Worm (Caenorhabditis elegans) whole organism, L3 larva: ENCODE results near the gene fbxb-17.

Source experiments
- R02D3.7 ChIP-seq: fragments of 150-350 bp; optimal IDR thresholded peaks from 2 replicates; lab custom pipeline; 2014; ENCODE audit warnings: missing biosample characterization, missing genetic modification characterization
- aly-2 ChIP-seq: fragments of 150-350 bp; optimal IDR thresholded peaks from 2 replicates; lab custom pipeline; 2014; ENCODE audit warnings: missing biosample characterization, missing genetic modification characterization
- ama-1 ChIP-seq: fragments of 150-350 bp; optimal IDR thresholded peaks from 2 replicates; lab custom pipeline; 2018
- ceh-16 ChIP-seq: sonication (generic microtip); optimal IDR thresholded peaks from 2 replicates; lab custom pipeline; 2017; ENCODE audit warnings: missing biosample characterization, missing genetic modification characterization
- ceh-82 ChIP-seq: fragments of 150-350 bp; optimal IDR thresholded peaks from 2 replicates; lab custom pipeline; 2014; ENCODE audit warnings: missing biosample characterization, missing genetic modification characterization
- daf-12 ChIP-seq: fragments of 150-350 bp; optimal IDR thresholded peaks from 2 replicates; lab custom pipeline; 2014; ENCODE audit warnings: missing biosample characterization, missing genetic modification reagents, missing genetic modification characterization
- elt-2 ChIP-seq: sonication (generic microtip); optimal IDR thresholded peaks from 2 replicates; lab custom pipeline; 2016; ENCODE audit warnings: missing genetic modification reagents, mild to moderate bottlenecking, missing genetic modification characterization, missing compliant biosample characterization
- eor-1 ChIP-seq, 2 experiments: fragments of 150-350 bp; optimal IDR thresholded peaks; 2 replicates each; lab custom pipeline; 2014 to 2018; ENCODE audit warnings: missing biosample characterization in 2 of 2, missing genetic modification characterization in 2 of 2
- fkh-10 ChIP-seq: sonication (generic microtip); optimal IDR thresholded peaks from 2 replicates; lab custom pipeline; 2017; ENCODE audit warnings: missing biosample characterization, missing genetic modification reagents, missing genetic modification characterization
- fkh-2 ChIP-seq: fragments of 150-350 bp; optimal IDR thresholded peaks from 2 replicates; lab custom pipeline; 2014; ENCODE audit warnings: missing biosample characterization, missing genetic modification reagents, missing genetic modification characterization
- jun-1 ChIP-seq: fragments of 150-350 bp; optimal IDR thresholded peaks from 2 replicates; lab custom pipeline; 2014; ENCODE audit warnings: missing biosample characterization, missing genetic modification reagents, missing genetic modification characterization
- lin-15B ChIP-seq: fragments of 150-350 bp; optimal IDR thresholded peaks from 2 replicates; lab custom pipeline; 2014; ENCODE audit warnings: missing biosample characterization, missing genetic modification characterization
- lin-39 ChIP-seq: fragments of 150-350 bp; optimal IDR thresholded peaks from 2 replicates; lab custom pipeline; 2018; ENCODE audit warnings: missing biosample characterization, missing genetic modification reagents, missing genetic modification characterization
- mdl-1 ChIP-seq: fragments of 150-350 bp; optimal IDR thresholded peaks from 2 replicates; lab custom pipeline; 2014; ENCODE audit warnings: missing biosample characterization, missing genetic modification characterization
- mml-1 ChIP-seq: fragments of 150-350 bp; sonication (generic microtip); optimal IDR thresholded peaks from 3 replicates; lab custom pipeline; 2014; ENCODE audit warnings: missing biosample characterization, missing genetic modification characterization
- nhr-11 ChIP-seq: fragments of 150-350 bp; optimal IDR thresholded peaks from 2 replicates; lab custom pipeline; 2014; ENCODE audit warnings: missing biosample characterization, missing genetic modification characterization
- nhr-12 ChIP-seq: fragments of 150-350 bp; optimal IDR thresholded peaks from 2 replicates; lab custom pipeline; 2014; ENCODE audit warnings: missing biosample characterization, missing genetic modification characterization
- nhr-23 ChIP-seq: fragments of 150-350 bp; optimal IDR thresholded peaks from 2 replicates; lab custom pipeline; 2014; ENCODE audit warnings: missing biosample characterization, missing genetic modification reagents, missing genetic modification characterization
- nhr-237 ChIP-seq: fragments of 150-350 bp; optimal IDR thresholded peaks from 2 replicates; lab custom pipeline; 2014; ENCODE audit warnings: missing biosample characterization, missing genetic modification characterization
- nhr-25 ChIP-seq: sonication (generic microtip); optimal IDR thresholded peaks from 2 replicates; lab custom pipeline; 2017; ENCODE audit warnings: missing biosample characterization, missing genetic modification characterization
- nhr-28 ChIP-seq: fragments of 150-350 bp; optimal IDR thresholded peaks from 2 replicates; lab custom pipeline; 2014; ENCODE audit warnings: missing biosample characterization, missing genetic modification characterization
- nhr-43 ChIP-seq: sonication (generic microtip); optimal IDR thresholded peaks from 2 replicates; lab custom pipeline; 2016; ENCODE audit warnings: mild to moderate bottlenecking, missing genetic modification characterization, missing compliant biosample characterization; ENCODE audit not compliant: poor library complexity, severe bottlenecking
- nhr-76 ChIP-seq: fragments of 150-350 bp; sonication (generic microtip); optimal IDR thresholded peaks from 5 replicates; lab custom pipeline; 2014; ENCODE audit warnings: missing biosample characterization, missing genetic modification characterization
- pha-4 ChIP-seq: fragments of 150-350 bp; optimal IDR thresholded peaks from 2 replicates; lab custom pipeline; 2014; ENCODE audit warnings: missing biosample characterization, missing genetic modification reagents, missing genetic modification characterization
- pqm-1 ChIP-seq: fragments of 150-350 bp; optimal IDR thresholded peaks from 2 replicates; lab custom pipeline; 2017; ENCODE audit warnings: missing biosample characterization, missing genetic modification characterization, inconsistent platforms
- snpc-4 ChIP-seq: fragments of 150-350 bp; optimal IDR thresholded peaks from 2 replicates; lab custom pipeline; 2014; ENCODE audit warnings: missing biosample characterization, missing genetic modification characterization
- tbx-2 ChIP-seq: sonication (generic microtip); optimal IDR thresholded peaks from 2 replicates; lab custom pipeline; 2016; ENCODE audit warnings: mild to moderate bottlenecking, missing genetic modification characterization, missing compliant biosample characterization
- unc-39 ChIP-seq: sonication (generic microtip); optimal IDR thresholded peaks from 4 replicates; lab custom pipeline; 2017; ENCODE audit warnings: missing biosample characterization, missing genetic modification characterization
- unc-62 ChIP-seq: fragments of 150-350 bp; sonication (generic microtip); optimal IDR thresholded peaks from 4 replicates; lab custom pipeline; 2014; ENCODE audit warnings: missing biosample characterization, missing genetic modification reagents, missing genetic modification characterization
- zag-1 ChIP-seq: fragments of 150-350 bp; optimal IDR thresholded peaks from 2 replicates; lab custom pipeline; 2014; ENCODE audit warnings: missing biosample characterization, missing genetic modification characterization
- ztf-4 ChIP-seq: fragments of 150-350 bp; optimal IDR thresholded peaks from 2 replicates; lab custom pipeline; 2014; ENCODE audit warnings: missing biosample characterization, missing genetic modification characterization

The fbxb-17 gene

DNA sequence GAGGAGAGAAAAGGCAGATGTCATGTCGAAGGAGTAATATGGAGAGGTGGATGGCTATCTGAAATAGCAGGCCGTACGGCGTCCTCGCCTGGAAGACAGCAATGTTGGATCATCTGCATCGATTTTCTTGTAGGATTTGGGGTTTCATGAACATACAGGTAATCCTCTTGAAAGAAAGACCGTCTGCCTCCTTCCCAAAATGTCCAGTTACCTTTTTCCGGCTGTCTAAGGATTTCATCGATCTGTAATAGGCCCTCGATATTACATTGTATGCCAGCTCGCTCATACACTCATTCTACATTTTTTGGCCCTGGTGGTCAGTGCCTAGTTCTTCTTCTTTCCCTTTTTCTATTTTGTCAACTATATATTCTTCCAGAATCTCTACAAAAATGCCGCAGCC, 46.2 kb downstream of the fbxb-17 start, which contains the start of the genes fbxb-5 and btb-8:
fbxb-5 (minus strand) TSS at position 101 of the 400 bp plus-strand sequence.
btb-8 (plus strand) TSS at position 377 of the 400 bp plus-strand sequence.
- TF ChIP-seq jun-1 (tag; lab: Kevin White, UChicago): no peak
- no peak for TF ChIP-seq pqm-1
- no peak for TF ChIP-seq ceh-82 (tag; lab: Kevin White, UChicago)
- TF ChIP-seq nhr-11 (tag; lab: Kevin White, UChicago): no peak
- no peak for TF ChIP-seq nhr-237 (tag; lab: Kevin White, UChicago)
- no peak for TF ChIP-seq nhr-43 (tag; lab: Kevin White, UChicago)
- TF ChIP-seq elt-2 (tag; lab: Kevin White, UChicago): no peak
- TF ChIP-seq pha-4 (tag; lab: Kevin White, UChicago): no peak
- no peak for TF ChIP-seq nhr-76
- TF ChIP-seq ama-1 (lab: Kevin White, UChicago): no peak
- no peak for TF ChIP-seq fkh-10 (GFP tag; lab: Kevin White, UChicago)
- no peak for TF ChIP-seq nhr-28 (tag; lab: Kevin White, UChicago)
- TF ChIP-seq tbx-2 (tag; lab: Kevin White, UChicago): no peak
- TF ChIP-seq unc-62 (GFP tag; lab: Kevin White, UChicago): no peak
- TF ChIP-seq aly-2 (tag; lab: Kevin White, UChicago): no peak
- TF ChIP-seq lin-15B (tag; lab: Kevin White, UChicago): no peak
- TF ChIP-seq nhr-23 (tag; lab: Kevin White, UChicago): no peak
- TF ChIP-seq mml-1 (tag; lab: Kevin White, UChicago): no peak
- no peak for TF ChIP-seq nhr-25 (tag; lab: Kevin White, UChicago)
- TF ChIP-seq daf-12 (tag; lab: Kevin White, UChicago): no peak

DNA sequence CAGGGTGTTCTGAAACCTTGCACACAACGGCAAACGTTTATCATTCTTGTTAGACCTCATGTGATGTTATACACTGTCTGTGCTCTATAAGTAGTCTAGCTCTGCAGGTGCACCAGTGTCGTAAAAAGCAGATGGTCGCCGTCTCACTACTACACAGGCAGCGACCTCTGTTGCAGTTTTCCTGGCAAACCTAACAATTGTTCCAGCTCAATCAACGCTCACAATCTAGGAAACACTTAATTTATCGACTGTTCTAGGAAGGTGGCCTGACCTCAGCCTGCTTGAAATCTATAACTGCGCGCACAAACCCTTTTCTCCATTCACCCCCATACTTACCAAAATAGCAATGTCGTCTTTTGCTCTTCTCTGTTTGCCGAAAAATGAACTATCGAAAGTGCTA, 48.1 kb downstream of the fbxb-17 start, which contains the start of gene fbxb-11:
fbxb-11 (plus strand) TSS at position 301 of the 400 bp plus-strand sequence.
- no peak for TF ChIP-seq fkh-2
- TF ChIP-seq, all 47 proteins: peak for 0

DNA sequence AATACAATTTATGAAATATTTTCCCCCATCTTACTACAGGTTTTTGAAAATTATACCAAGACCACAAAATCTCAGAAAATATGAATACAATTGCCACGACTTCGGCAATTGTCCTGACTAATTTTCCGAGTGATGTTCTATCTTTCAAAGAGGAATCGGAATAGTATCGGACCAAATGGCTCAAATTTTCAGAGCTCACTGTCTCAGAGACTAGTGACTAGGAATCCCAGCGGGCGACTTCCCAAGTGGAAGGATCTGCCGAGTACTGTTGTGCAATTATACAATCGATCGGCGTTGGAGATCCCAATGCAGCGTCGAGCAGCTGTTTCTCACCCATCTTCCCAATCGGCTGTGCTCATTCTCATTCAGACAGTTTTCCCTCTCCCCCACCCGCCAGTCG, 49.5 kb downstream of the fbxb-17 start, which contains the start of gene F45C12.17:
F45C12.17 (plus strand) TSS at position 377 of the 400 bp plus-strand sequence.
- no peak for TF ChIP-seq nhr-12 (tag; lab: Kevin White, UChicago)
- TF ChIP-seq mdl-1 (tag; lab: Kevin White, UChicago): no peak
- no peak for TF ChIP-seq zag-1 (tag; lab: Kevin White, UChicago)
- no peak for TF ChIP-seq lin-39
- TF ChIP-seq lin-15B (tag; lab: Kevin White, UChicago): no peak
- no peak for TF ChIP-seq tbx-2 (tag; lab: Kevin White, UChicago)
- no peak for TF ChIP-seq pqm-1
- TF ChIP-seq jun-1 (tag; lab: Kevin White, UChicago): no peak
- no peak for TF ChIP-seq fkh-10 (GFP tag; lab: Kevin White, UChicago)
- no peak for TF ChIP-seq aly-2 (tag; lab: Kevin White, UChicago)
- no peak for TF ChIP-seq unc-62 (GFP tag; lab: Kevin White, UChicago)
- TF ChIP-seq ztf-4 (tag; lab: Kevin White, UChicago): no peak
- no peak for TF ChIP-seq eor-1 (tag; optimal IDR thresholded peaks at IDR 0.05; lab: Kevin White, UChicago)
- TF ChIP-seq daf-12 (tag; lab: Kevin White, UChicago): no peak
- no peak for TF ChIP-seq R02D3.7
- TF ChIP-seq snpc-4 (tag; lab: Kevin White, UChicago): no peak
- TF ChIP-seq ceh-16 (tag; lab: Kevin White, UChicago): no peak
- TF ChIP-seq unc-39 (tag; lab: Kevin White, UChicago): no peak
